Worm (Caenorhabditis elegans): ENCODE results near the gene ZK285.2.

ce11 chrV:16075250-16075709, 28.6 kb downstream of the ZK285.2 start, which contains the start of the genes F14H3.12 and srj-29:
- TF ChIP-seq ceh-58 (GFP tag; IDR thresholded peaks at IDR 0.05) (no peak), C06A6.2 (GFP tag; conservative IDR thresholded peaks at IDR 0.05) (no peak), snpc-1.3 (tag; optimal IDR thresholded peaks at IDR 0.05; ENCODE audit: insufficient read depth) (no peak), nhr-90 (tag; optimal IDR thresholded peaks at IDR 0.05) (no peak), rec-8 (tag; optimal IDR thresholded peaks at IDR 0.05) (no peak)
